Fruit fly (Drosophila melanogaster): ENCODE results near the gene CG3036.

DNA sequence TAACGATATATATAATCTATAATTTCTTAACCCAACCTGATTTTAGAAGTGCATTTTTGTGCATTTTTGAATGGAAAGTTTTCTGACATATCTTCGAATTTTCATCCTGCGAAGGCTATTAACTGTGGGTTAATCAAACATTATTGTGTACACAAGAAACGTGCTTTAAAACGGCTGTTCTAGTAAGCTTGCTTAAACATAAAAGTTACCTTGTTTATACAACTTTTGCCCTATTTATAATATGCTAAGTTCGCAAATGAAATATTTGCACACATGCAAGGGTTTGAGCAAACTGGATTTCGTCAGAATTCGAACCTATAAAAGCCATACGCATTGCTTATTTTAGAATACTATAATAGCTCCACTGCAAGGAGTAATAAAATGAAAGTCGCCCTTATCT is 45.1 kb downstream of the CG3036 start, which contains the start of gene Sgs1:
- TF ChIP-seq psq (optimal IDR thresholded peaks at IDR 0.05) (no peak), CG8478 (optimal IDR thresholded peaks at IDR 0.05) (no peak), EcR (GFP tag; optimal IDR thresholded peaks at IDR 0.05) (no peak), pan (optimal IDR thresholded peaks at IDR 0.05) (no peak)
